Fruit fly (Drosophila melanogaster) whole organism, embryonic: ENCODE measurements around the gene CG6126.

Source experiments
- Aef1 ChIP-seq: fragments of 200-800 bp; sonication (Bioruptor generic); IDR thresholded peaks from 3 replicates; pipeline ENCODE4 v1.3.6; 2022; ENCODE audit warnings: missing biosample characterization, missing genetic modification characterization
- Bdp1 ChIP-seq: fragments of 200-800 bp; sonication (Bioruptor generic); optimal IDR thresholded peaks from 3 replicates; lab custom pipeline; 2016; ENCODE audit warnings: missing biosample characterization, missing genetic modification characterization
- CG11504 ChIP-seq: fragments of 200-800 bp; sonication (Bioruptor generic); optimal IDR thresholded peaks from 3 replicates; lab custom pipeline; 2019; ENCODE audit warnings: missing biosample characterization, mild to moderate bottlenecking, missing genetic modification characterization, moderate library complexity
- CG11695 ChIP-seq: fragments of 200-800 bp; sonication (Bioruptor generic); IDR thresholded peaks from 3 replicates; pipeline ENCODE4 v1.3.6; 2022; ENCODE audit warnings: missing biosample characterization, missing genetic modification characterization
- CG12155 ChIP-seq: fragments of 200-800 bp; sonication (Bioruptor generic); optimal IDR thresholded peaks from 3 replicates; lab custom pipeline; 2016; ENCODE audit warnings: missing biosample characterization, missing genetic modification characterization
- CG12299 ChIP-seq: fragments of 200-800 bp; sonication (Bioruptor generic); optimal IDR thresholded peaks from 2 replicates; lab custom pipeline; 2018; ENCODE audit warnings: missing biosample characterization, mild to moderate bottlenecking, missing genetic modification characterization
- CG13775 ChIP-seq: fragments of 200-800 bp; sonication (Bioruptor generic); optimal IDR thresholded peaks from 3 replicates; lab custom pipeline; 2017; ENCODE audit warnings: missing biosample characterization, mild to moderate bottlenecking, missing genetic modification characterization
- CG14441 ChIP-seq: fragments of 200-800 bp; sonication (Bioruptor generic); IDR thresholded peaks from 2 replicates; pipeline ENCODE4 v1.3.6; 2022; ENCODE audit warnings: missing biosample characterization, missing genetic modification characterization
- CG16779 ChIP-seq: fragments of 200-800 bp; sonication (Bioruptor generic); IDR thresholded peaks from 2 replicates; pipeline ENCODE4 v1.3.6; 2022; ENCODE audit warnings: missing biosample characterization, missing genetic modification characterization
- CG17359 ChIP-seq: fragments of 200-800 bp; sonication (Bioruptor generic); optimal IDR thresholded peaks from 3 replicates; lab custom pipeline; 2018; ENCODE audit warnings: missing biosample characterization, mild to moderate bottlenecking, missing genetic modification characterization, moderate library complexity
- CG17802 ChIP-seq: fragments of 200-800 bp; sonication (Bioruptor generic); optimal IDR thresholded peaks from 2 replicates; lab custom pipeline; 2018; ENCODE audit warnings: missing biosample characterization, mild to moderate bottlenecking, missing genetic modification characterization, moderate library complexity
- CG18599 ChIP-seq: fragments of 200-800 bp; sonication (Bioruptor generic); optimal IDR thresholded peaks from 3 replicates; lab custom pipeline; 2017; ENCODE audit warnings: missing biosample characterization, missing genetic modification characterization, mild to moderate bottlenecking, moderate library complexity, missing genetic modification reagents
- CG2875 ChIP-seq: fragments of 200-800 bp; sonication (Bioruptor generic); optimal IDR thresholded peaks from 2 replicates; lab custom pipeline; 2017; ENCODE audit warnings: missing biosample characterization, mild to moderate bottlenecking, missing genetic modification characterization, missing genetic modification reagents
- CG31365 ChIP-seq: fragments of 200-800 bp; sonication (Bioruptor generic); optimal IDR thresholded peaks from 2 replicates; lab custom pipeline; 2018; ENCODE audit warnings: missing biosample characterization, mild to moderate bottlenecking, missing genetic modification characterization
- CG3281 ChIP-seq: fragments of 200-800 bp; sonication (Bioruptor generic); optimal IDR thresholded peaks from 3 replicates; lab custom pipeline; 2017; ENCODE audit warnings: missing biosample characterization, mild to moderate bottlenecking, missing genetic modification characterization
- CG3995 ChIP-seq: fragments of 200-800 bp; sonication (Bioruptor generic); optimal IDR thresholded peaks from 3 replicates; lab custom pipeline; 2016; ENCODE audit warnings: missing biosample characterization, missing genetic modification characterization
- CG4854 ChIP-seq: fragments of 200-800 bp; sonication (Bioruptor generic); optimal IDR thresholded peaks from 2 replicates; lab custom pipeline; 2016; ENCODE audit warnings: missing biosample characterization, missing genetic modification characterization, inconsistent platforms
- CG6765 ChIP-seq: fragments of 200-800 bp; sonication (Bioruptor generic); optimal IDR thresholded peaks from 3 replicates; lab custom pipeline; 2017; ENCODE audit warnings: missing biosample characterization, mild to moderate bottlenecking, missing genetic modification characterization
- CG7786 ChIP-seq: fragments of 200-800 bp; sonication (Bioruptor generic); optimal IDR thresholded peaks from 2 replicates; lab custom pipeline; 2016; ENCODE audit warnings: missing biosample characterization, missing genetic modification characterization
- CG9437 ChIP-seq: fragments of 200-800 bp; sonication (Bioruptor generic); optimal IDR thresholded peaks from 2 replicates; lab custom pipeline; 2018; ENCODE audit warnings: missing biosample characterization, mild to moderate bottlenecking, missing genetic modification characterization
- CG9797 ChIP-seq: fragments of 200-800 bp; sonication (Bioruptor generic); optimal IDR thresholded peaks from 3 replicates; lab custom pipeline; 2018; ENCODE audit warnings: missing biosample characterization, mild to moderate bottlenecking, missing genetic modification characterization
- D ChIP-seq, 2 experiments: fragments of 200-800 bp in 1 of 2; fragments of >200 bp in 1 of 2; sonication (Bioruptor generic) in 1 of 2; optimal IDR thresholded peaks; 2 replicates in 1 of 2; 3 replicates in 1 of 2; lab custom pipeline; 2017; ENCODE audit warnings: mild to moderate bottlenecking in 1 of 2, missing biosample characterization in 1 of 2, missing genetic modification characterization in 1 of 2, missing genetic modification reagents in 1 of 2
- Fer2 ChIP-seq: fragments of 200-800 bp; sonication (Bioruptor generic); optimal IDR thresholded peaks from 2 replicates; lab custom pipeline; 2018; ENCODE audit warnings: missing biosample characterization, mild to moderate bottlenecking, missing genetic modification characterization, moderate library complexity
- Hand ChIP-seq: fragments of 200-800 bp; sonication (Bioruptor generic); optimal IDR thresholded peaks from 2 replicates; lab custom pipeline; 2017; ENCODE audit warnings: mild to moderate bottlenecking, missing biosample characterization, missing genetic modification reagents, missing genetic modification characterization
- Hmr ChIP-seq: fragments of 200-800 bp; sonication (Bioruptor generic); optimal IDR thresholded peaks from 3 replicates; lab custom pipeline; 2017; ENCODE audit warnings: mild to moderate bottlenecking, missing biosample characterization, missing genetic modification reagents, missing genetic modification characterization
- Hsf ChIP-seq: fragments of 200-800 bp; sonication (Bioruptor generic); optimal IDR thresholded peaks from 3 replicates; lab custom pipeline; 2016; ENCODE audit warnings: missing biosample characterization, missing genetic modification characterization
- Nf-YA ChIP-seq: fragments of 200-800 bp; sonication (Bioruptor generic); IDR thresholded peaks from 2 replicates; pipeline ENCODE4 v1.3.6; 2022; ENCODE audit warnings: missing biosample characterization, missing genetic modification characterization
- Nf-YC ChIP-seq: fragments of 200-800 bp; optimal IDR thresholded peaks from 3 replicates; lab custom pipeline; 2019; ENCODE audit warnings: missing biosample characterization, mild to moderate bottlenecking, missing genetic modification characterization, moderate library complexity
- Scr ChIP-seq: fragments of 200-800 bp; sonication (Bioruptor generic); IDR thresholded peaks from 2 replicates; pipeline ENCODE4 v1.3.6; 2022; ENCODE audit warnings: missing biosample characterization, missing genetic modification characterization; ENCODE audit not compliant: partially characterized antibody
- Sry-δ ChIP-seq: fragments of 200-800 bp; sonication (Bioruptor generic); optimal IDR thresholded peaks from 2 replicates; lab custom pipeline; 2016; ENCODE audit warnings: missing biosample characterization, missing genetic modification characterization
- al ChIP-seq: fragments of 200-800 bp; sonication (Bioruptor generic); IDR thresholded peaks from 2 replicates; pipeline ENCODE4 v1.3.6; 2022; ENCODE audit warnings: missing biosample characterization, missing genetic modification characterization
- ap ChIP-seq: fragments of 200-800 bp; sonication (Bioruptor generic); IDR thresholded peaks from 2 replicates; pipeline ENCODE4 v1.3.6; 2022; ENCODE audit warnings: missing biosample characterization, missing genetic modification characterization
- cato ChIP-seq: fragments of 200-800 bp; sonication (Bioruptor generic); optimal IDR thresholded peaks from 2 replicates; lab custom pipeline; 2016; ENCODE audit warnings: missing biosample characterization, missing genetic modification characterization, borderline replicate concordance
- crol ChIP-seq: fragments of 200-800 bp; sonication (Bioruptor generic); IDR thresholded peaks from 2 replicates; pipeline ENCODE4 v1.3.6; 2022; ENCODE audit warnings: missing biosample characterization, missing genetic modification characterization
- eve ChIP-seq, 2 experiments: fragments of >200 bp; optimal IDR thresholded peaks; 2 replicates each; lab custom pipeline; 2017; ENCODE audit warnings: missing biosample characterization in 2 of 2, missing genetic modification characterization in 2 of 2
- exex ChIP-seq: fragments of 200-800 bp; sonication (Bioruptor generic); optimal IDR thresholded peaks from 4 replicates; lab custom pipeline; 2018; ENCODE audit warnings: missing biosample characterization, mild to moderate bottlenecking, missing genetic modification characterization, moderate library complexity
- fu2 ChIP-seq: fragments of 200-800 bp; sonication (Bioruptor generic); optimal IDR thresholded peaks from 2 replicates; lab custom pipeline; 2016; ENCODE audit warnings: missing biosample characterization, missing genetic modification characterization
- grau ChIP-seq: fragments of 200-800 bp; optimal IDR thresholded peaks from 3 replicates; lab custom pipeline; 2019; ENCODE audit warnings: missing biosample characterization, mild to moderate bottlenecking, missing genetic modification characterization, moderate library complexity
- ind ChIP-seq: fragments of 200-800 bp; sonication (Bioruptor generic); optimal IDR thresholded peaks from 3 replicates; lab custom pipeline; 2016; ENCODE audit warnings: missing biosample characterization, missing genetic modification characterization
- kay ChIP-seq: fragments of 200-800 bp; sonication (Bioruptor generic); optimal IDR thresholded peaks from 2 replicates; lab custom pipeline; 2016; ENCODE audit warnings: missing biosample characterization, missing genetic modification characterization
- nerfin-1 ChIP-seq: fragments of 200-800 bp; sonication (Bioruptor generic); optimal IDR thresholded peaks from 3 replicates; lab custom pipeline; 2019; ENCODE audit warnings: missing biosample characterization, mild to moderate bottlenecking, missing genetic modification characterization, moderate library complexity
- nerfin-2 ChIP-seq: fragments of 200-800 bp; sonication (Bioruptor generic); IDR thresholded peaks from 2 replicates; pipeline ENCODE4 v1.3.6; 2022; ENCODE audit warnings: missing biosample characterization, missing genetic modification characterization; ENCODE audit not compliant: partially characterized antibody
- pfk ChIP-seq: fragments of 200-800 bp; sonication (Bioruptor generic); optimal IDR thresholded peaks from 2 replicates; lab custom pipeline; 2018; ENCODE audit warnings: missing biosample characterization, mild to moderate bottlenecking, missing genetic modification characterization, moderate library complexity
- ro ChIP-seq: fragments of 200-800 bp; sonication (Bioruptor generic); IDR thresholded peaks from 2 replicates; pipeline ENCODE4 v1.3.6; 2022; ENCODE audit warnings: missing biosample characterization, missing genetic modification characterization
- sd ChIP-seq: fragments of 200-800 bp; sonication (Bioruptor generic); optimal IDR thresholded peaks from 3 replicates; lab custom pipeline; 2018; ENCODE audit warnings: missing biosample characterization, mild to moderate bottlenecking, missing genetic modification characterization, moderate library complexity
- seq ChIP-seq: fragments of 200-800 bp; sonication (Bioruptor generic); IDR thresholded peaks from 2 replicates; pipeline ENCODE4 v1.3.6; 2022; ENCODE audit warnings: missing biosample characterization, missing genetic modification characterization
- unc-4 ChIP-seq: fragments of 200-800 bp; sonication (Bioruptor generic); IDR thresholded peaks from 2 replicates; pipeline ENCODE4 v1.3.6; 2022; ENCODE audit warnings: missing biosample characterization, missing genetic modification characterization; ENCODE audit not compliant: partially characterized antibody
- yki ChIP-seq: fragments of >200 bp; optimal IDR thresholded peaks from 3 replicates; lab custom pipeline; 2018
- zf30C ChIP-seq: fragments of 200-800 bp; sonication (Bioruptor generic); optimal IDR thresholded peaks from 3 replicates; lab custom pipeline; 2018; ENCODE audit warnings: missing biosample characterization, mild to moderate bottlenecking, missing genetic modification characterization

The CG6126 gene

DNA sequence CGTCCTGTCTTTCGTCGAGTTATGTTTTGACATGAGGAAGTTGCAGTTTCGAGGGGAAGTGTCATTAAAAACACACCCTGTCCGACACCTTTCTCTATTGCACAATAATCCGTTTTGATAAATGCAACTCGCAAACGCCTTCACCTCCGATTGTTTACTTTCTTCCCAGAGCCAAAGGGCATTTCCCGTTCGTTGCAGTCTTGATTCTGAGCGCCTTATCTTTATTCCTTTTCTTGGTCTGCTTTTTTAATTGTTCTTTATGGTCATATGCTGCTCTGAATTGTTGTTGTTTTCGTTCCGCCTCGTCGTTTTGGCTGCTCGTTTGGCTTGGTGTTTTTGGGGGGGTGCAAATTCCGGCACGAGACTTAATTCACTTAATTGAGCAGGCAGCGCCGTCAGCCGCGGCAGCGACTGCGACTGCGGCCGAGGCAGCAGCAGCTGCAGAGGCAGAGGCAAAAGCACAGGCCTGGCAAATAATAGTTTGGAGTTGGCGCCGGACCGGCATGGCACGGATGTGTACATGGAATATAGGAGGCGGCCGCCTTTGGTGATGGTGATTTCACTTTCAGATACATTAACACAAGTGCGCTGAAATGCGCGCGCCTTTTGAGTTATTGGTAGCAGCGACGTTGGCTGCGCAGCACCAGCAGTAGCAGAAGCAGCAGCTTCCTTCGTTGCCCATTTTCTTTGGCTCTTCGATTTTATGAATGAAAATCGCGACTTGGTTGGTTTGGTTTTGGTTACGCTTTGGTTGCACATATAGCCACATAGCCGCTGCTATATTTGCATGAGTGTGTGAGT, 42.6 kb upstream of the CG6126 start (continued):
- no peak for TF ChIP-seq pfk (GFP tag; lab: Kevin White, UChicago)
- no peak for TF ChIP-seq ro (GFP tag; lab: Robert Waterston, UW)
- no peak for TF ChIP-seq CG4854 (GFP tag; lab: Kevin White, UChicago)
- TF ChIP-seq zf30C (GFP tag; lab: Kevin White, UChicago): no peak
- TF ChIP-seq ap (GFP tag; lab: Robert Waterston, UW): no peak
- peak; percentile 73 for TF ChIP-seq sd (tag; lab: Kevin White, UChicago)
- TF ChIP-seq CG9437 (GFP tag; lab: Kevin White, UChicago): no peak
- no peak for TF ChIP-seq CG11504
- TF ChIP-seq nerfin-2 (GFP tag; lab: Robert Waterston, UW): no peak
- no peak for TF ChIP-seq Hsf (GFP tag; lab: Kevin White, UChicago)
- no peak for TF ChIP-seq ind (GFP tag; lab: Kevin White, UChicago)
- no peak for TF ChIP-seq Scr (GFP tag; lab: Robert Waterston, UW)
- no peak for TF ChIP-seq Sry-δ
- no peak for TF ChIP-seq CG31365 (tag; lab: Kevin White, UChicago)
- TF ChIP-seq Hand (GFP tag; lab: Kevin White, UChicago): no peak
- TF ChIP-seq D (optimal IDR thresholded peaks at IDR 0.05; lab: Kevin White, UChicago): no peak
- TF ChIP-seq D (GFP tag; optimal IDR thresholded peaks at IDR 0.05; lab: Kevin White, UChicago): no peak
- TF ChIP-seq CG14441 (GFP tag; lab: Robert Waterston, UW): no peak
- no peak for TF ChIP-seq CG3995
- TF ChIP-seq Hmr (GFP tag; lab: Kevin White, UChicago): no peak
- no peak for TF ChIP-seq kay (GFP tag; lab: Kevin White, UChicago)
- no peak for TF ChIP-seq Nf-YC
- no peak for TF ChIP-seq exex (tag; lab: Kevin White, UChicago)
- peak; percentile 81 for TF ChIP-seq nerfin-1 (tag; lab: Kevin White, UChicago)
- TF ChIP-seq Bdp1: no peak
- peak; percentile 39; the same call in 1 of the 2 replicates for TF ChIP-seq crol (GFP tag; lab: Robert Waterston, UW)
- no peak for TF ChIP-seq CG7786 (GFP tag; lab: Kevin White, UChicago)
- TF ChIP-seq Aef1 (GFP tag; lab: Robert Waterston, UW): no peak
- no peak for TF ChIP-seq al
- no peak for TF ChIP-seq grau (tag; lab: Kevin White, UChicago)
- TF ChIP-seq CG3281 (GFP tag; lab: Kevin White, UChicago): no peak
- TF ChIP-seq Nf-YA: no peak
- TF ChIP-seq eve (GFP tag; optimal IDR thresholded peaks at IDR 0.05; lab: Kevin White, UChicago): no peak
- no peak for TF ChIP-seq yki (lab: Kevin White, UChicago)
- no peak for TF ChIP-seq CG12299 (tag; lab: Kevin White, UChicago)
- TF ChIP-seq CG16779 (GFP tag; lab: Robert Waterston, UW): no peak
- TF ChIP-seq cato: no peak
- no peak for TF ChIP-seq CG6765 (GFP tag; lab: Kevin White, UChicago)
- 0 out of 3 replicates have a peak, but pooled peaks have one; percentile 32 for TF ChIP-seq CG11695 (GFP tag; lab: Robert Waterston, UW)
- TF ChIP-seq fu2 (GFP tag; lab: Kevin White, UChicago): no peak
- no peak for TF ChIP-seq CG18599 (GFP tag; lab: Kevin White, UChicago)
- no peak for TF ChIP-seq CG2875 (GFP tag; lab: Kevin White, UChicago)
- no peak for TF ChIP-seq CG9797 (GFP tag; lab: Kevin White, UChicago)
- no peak for TF ChIP-seq CG17359 (tag; lab: Kevin White, UChicago)
- no peak for TF ChIP-seq Fer2 (tag; lab: Kevin White, UChicago)
- no peak for TF ChIP-seq CG12155 (GFP tag; lab: Kevin White, UChicago)
- no peak for TF ChIP-seq unc-4
- TF ChIP-seq CG13775 (GFP tag; lab: Kevin White, UChicago): no peak
- no peak for TF ChIP-seq CG17802
- no peak for TF ChIP-seq seq (GFP tag; lab: Robert Waterston, UW)
